Worm (Caenorhabditis elegans) whole organism, midembryonic: ENCODE measurements around the gene C07C7.3.

Experiments
- T22C8.4 ChIP-seq: fragments of 200-800 bp; sonication (Bioruptor generic); IDR thresholded peaks from 2 replicates; pipeline ENCODE4 v1.3.6; 2022; ENCODE audit warnings: missing genetic modification characterization, missing compliant biosample characterization
- cog-1 ChIP-seq: sonication (generic microtip); optimal IDR thresholded peaks from 2 replicates; lab custom pipeline; 2016; ENCODE audit warnings: missing genetic modification characterization, missing compliant biosample characterization
- flt-1 ChIP-seq: fragments of 200-800 bp; sonication (Bioruptor generic); IDR thresholded peaks from 2 replicates; pipeline ENCODE4 v1.3.6; 2022; ENCODE audit warnings: missing genetic modification characterization, missing compliant biosample characterization
- klf-2 ChIP-seq: fragments of 200-800 bp; sonication (Bioruptor generic); conservative IDR thresholded peaks from 2 replicates; pipeline ENCODE4 v1.3.6; 2022; ENCODE audit warnings: missing genetic modification reagents, missing genetic modification characterization, missing compliant biosample characterization
- med-1 ChIP-seq: sonication (generic microtip); optimal IDR thresholded peaks from 2 replicates; lab custom pipeline; 2017; ENCODE audit warnings: missing genetic modification characterization, mild to moderate bottlenecking, missing compliant biosample characterization, antibody characterized with exemption, missing genetic modification reagents; ENCODE audit not compliant: insufficient read depth
- ref-1 ChIP-seq: fragments of 200-800 bp; sonication (Bioruptor generic); conservative IDR thresholded peaks from 2 replicates; pipeline ENCODE4 v1.3.6; 2022; ENCODE audit warnings: missing genetic modification reagents, missing genetic modification characterization, missing compliant biosample characterization
- tab-1 ChIP-seq: fragments of 200-800 bp; sonication (Bioruptor generic); IDR thresholded peaks from 2 replicates; pipeline ENCODE4 v1.3.6; 2022; ENCODE audit warnings: missing genetic modification characterization, missing compliant biosample characterization
- ztf-23 ChIP-seq: fragments of 200-800 bp; sonication (Bioruptor generic); IDR thresholded peaks from 2 replicates; pipeline ENCODE4 v1.3.6; 2022; ENCODE audit warnings: missing genetic modification reagents, missing genetic modification characterization, missing compliant biosample characterization
- ztf-29 ChIP-seq: fragments of 200-800 bp; sonication (Bioruptor generic); IDR thresholded peaks from 2 replicates; pipeline ENCODE4 v1.3.6; 2022; ENCODE audit warnings: missing genetic modification reagents, missing genetic modification characterization, missing compliant biosample characterization

DNA sequence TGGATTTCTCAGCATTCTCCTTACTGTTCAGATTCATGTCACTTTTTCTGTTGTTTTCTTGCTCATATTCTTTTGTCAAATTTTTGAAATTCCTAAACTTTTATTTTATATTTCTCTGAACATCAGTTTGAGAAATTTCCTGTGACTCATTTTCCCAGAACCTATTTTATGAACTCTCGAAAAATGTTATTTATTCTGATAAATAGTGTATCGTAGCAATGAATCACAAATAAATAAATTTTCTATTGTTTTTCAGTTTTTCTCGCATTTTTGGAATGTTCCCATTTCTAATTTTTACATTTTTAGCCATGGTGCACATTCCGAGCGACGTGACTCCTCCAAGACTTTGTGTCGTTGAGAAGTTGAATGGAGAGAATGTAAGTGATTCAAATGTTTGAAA, 47.1 kb upstream of the C07C7.3 start, which contains the start of gene nrfl-1:
- TF ChIP-seq flt-1 (GFP tag; lab: Robert Waterston, UW) (no peak), T22C8.4 (no peak), tab-1 (GFP tag; lab: Robert Waterston, UW) (no peak), ztf-23 (GFP tag; lab: Robert Waterston, UW) (no peak), klf-2 (no peak), ztf-29 (GFP tag; lab: Robert Waterston, UW) (no peak), cog-1 (tag; lab: Kevin White, UChicago) (no peak), med-1 (GFP tag; lab: Kevin White, UChicago) (no peak), ref-1 (no peak)
